Worm (Caenorhabditis elegans): ENCODE results near the gene M01F1.4.

The M01F1.4 gene

ce11 chrIII:3475014-3475413, 34.8 kb downstream of the M01F1.4 start (continued):
- TF ChIP-seq vab-7 (GFP tag; IDR thresholded peaks at IDR 0.05), result no peak
- no peak for TF ChIP-seq fkh-10 (GFP tag; optimal IDR thresholded peaks at IDR 0.05)

DNA sequence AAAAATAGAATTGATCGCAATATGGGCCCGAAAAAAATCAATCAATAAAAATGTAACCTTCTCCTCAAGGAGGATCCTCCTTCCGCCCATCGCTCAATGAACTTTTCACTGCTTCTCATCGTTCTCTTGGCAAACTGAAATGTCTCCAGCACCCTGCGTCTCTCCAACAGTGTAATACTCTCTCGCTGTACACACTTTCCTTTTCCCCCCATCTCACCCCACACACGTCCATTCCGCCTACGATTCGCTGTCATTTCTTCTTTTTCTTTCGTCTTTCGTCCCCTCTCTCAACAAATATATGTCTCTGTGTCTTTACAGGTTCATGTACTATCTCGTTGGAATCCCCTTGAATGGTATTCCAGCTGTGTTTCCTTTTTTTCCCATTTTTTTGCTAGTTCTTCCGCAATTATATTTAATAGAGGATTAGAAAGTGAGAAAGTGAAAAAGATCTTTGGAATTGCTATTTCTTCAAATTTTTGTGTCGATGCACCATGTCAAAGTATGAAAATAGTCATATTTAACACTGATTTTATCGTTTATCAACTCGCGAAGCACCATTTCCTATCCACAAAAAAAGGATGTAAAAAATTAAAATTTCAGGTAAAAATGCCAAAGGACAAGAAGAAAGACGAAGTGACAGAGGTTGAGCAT, 38.3 kb downstream of the M01F1.4 start, which contains the start of gene rsu-1:
Gene rsu-1, plus strand, starts transcription at position 601 of the 651 bp plus-strand sequence.
- TF ChIP-seq unc-62 (GFP tag; optimal IDR thresholded peaks at IDR 0.05 in 1 of 2) (no peak), unc-62 (tag; optimal IDR thresholded peaks at IDR 0.05) (no peak), lin-1 (GFP tag; IDR thresholded peaks at IDR 0.05) (no peak), aha-1 (tag) (peak; percentile 72), duxl-1 (tag; optimal IDR thresholded peaks at IDR 0.05; ENCODE audit: poor library complexity) (peak; percentile 26), lin-39 (tag; optimal IDR thresholded peaks at IDR 0.05) (no peak), zfp-3 (GFP tag; conservative IDR thresholded peaks at IDR 0.05) (no peak), ceh-82 (tag; optimal IDR thresholded peaks at IDR 0.05) (no peak), pha-4 (GFP tag; IDR thresholded peaks at IDR 0.05) (no peak), pha-4 (tag; optimal IDR thresholded peaks at IDR 0.05) (peak; percentile 41), zip-2 (tag; optimal IDR thresholded peaks at IDR 0.05) (no peak), ces-1 (GFP tag; optimal IDR thresholded peaks at IDR 0.05) (no peak), daf-8 (GFP tag; IDR thresholded peaks at IDR 0.05) (no peak), nhr-42 (GFP tag; IDR thresholded peaks at IDR 0.05) (no peak), ceh-32 (tag; optimal IDR thresholded peaks at IDR 0.05; ENCODE audit: poor library complexity) (no peak), mes-2 (tag; optimal IDR thresholded peaks at IDR 0.05; ENCODE audit: poor library complexity, severe bottlenecking) (peak; percentile 73), dmd-8 (GFP tag; IDR thresholded peaks at IDR 0.05) (no peak), unc-39 (tag; optimal IDR thresholded peaks at IDR 0.05) (no peak), fkh-10 (GFP tag; optimal IDR thresholded peaks at IDR 0.05) (peak; percentile 1), unc-130 (GFP tag; optimal IDR thresholded peaks at IDR 0.05) (no peak), nhr-48 (tag; optimal IDR thresholded peaks at IDR 0.05) (peak; percentile 67), arid-1 (GFP tag; conservative IDR thresholded peaks at IDR 0.05) (0 out of 2 replicates have a peak, but pooled peaks have one; percentile 35), lir-3 (tag; optimal IDR thresholded peaks at IDR 0.05) (no peak), ceh-28 (tag; optimal IDR thresholded peaks at IDR 0.05) (no peak), nhr-28 (tag; optimal IDR thresholded peaks at IDR 0.05) (peak; percentile 86), D1046.2 (GFP tag; IDR thresholded peaks at IDR 0.05) (no peak), ztf-7 (tag; optimal IDR thresholded peaks at IDR 0.05) (peak; percentile 8), ZK337.2 (GFP tag; IDR thresholded peaks at IDR 0.05) (no peak), Y75B8A.6 (GFP tag; IDR thresholded peaks at IDR 0.05) (no peak), daf-12 (tag; optimal IDR thresholded peaks at IDR 0.05) (no peak), ama-1 (optimal IDR thresholded peaks at IDR 0.05) (no peak), egl-43 (GFP tag; IDR thresholded peaks at IDR 0.05) (no peak), sdz-12 (GFP tag; optimal IDR thresholded peaks at IDR 0.05) (no peak), hif-1 (tag; optimal IDR thresholded peaks at IDR 0.05) (peak in 1 of 2 experiments; percentile 3), zip-11 (GFP tag; IDR thresholded peaks at IDR 0.05) (no peak), Y5F2A.4 (GFP tag; optimal IDR thresholded peaks at IDR 0.05) (no peak), lin-38 (GFP tag; IDR thresholded peaks at IDR 0.05) (peak; percentile 41), F44E2.7 (GFP tag; IDR thresholded peaks at IDR 0.05) (no peak), dve-1 (tag; optimal IDR thresholded peaks at IDR 0.05; ENCODE audit: insufficient read depth) (peak; percentile 70), snpc-4 (tag; optimal IDR thresholded peaks at IDR 0.05) (no peak), cey-2 (tag; optimal IDR thresholded peaks at IDR 0.05; ENCODE audit: borderline replicate concordance, insufficient read depth) (no peak), skn-1 (tag; optimal IDR thresholded peaks at IDR 0.05) (no peak), nhr-102 (tag; optimal IDR thresholded peaks at IDR 0.05) (no peak), nhr-6 (tag; optimal IDR thresholded peaks at IDR 0.05) (peak; percentile 43), zag-1 (tag; optimal IDR thresholded peaks at IDR 0.05) (no peak), ceh-62 (tag; optimal IDR thresholded peaks at IDR 0.05) (no peak), nhr-77 (tag; optimal IDR thresholded peaks at IDR 0.05) (no peak), nhr-25 (tag; optimal IDR thresholded peaks at IDR 0.05; ENCODE audit: borderline replicate concordance, insufficient read depth) (peak; percentile 51)
